Worm (Caenorhabditis elegans): ENCODE data around the gene egl-1.

The egl-1 gene

ce11 chrV:14394743-14395142 is 37.4 kb downstream of the egl-1 start, which contains the start of gene C15H11.13:
Gene C15H11.13 (plus strand): TSS chrV:14395043.
- TF ChIP-seq jun-1 (tag; optimal IDR thresholded peaks at IDR 0.05), result no peak
- no peak for TF ChIP-seq nhr-12 (tag; optimal IDR thresholded peaks at IDR 0.05)
- TF ChIP-seq nhr-23 (tag; optimal IDR thresholded peaks at IDR 0.05), result no peak
- no peak for TF ChIP-seq zag-1 (tag; optimal IDR thresholded peaks at IDR 0.05)
- TF ChIP-seq mdl-1 (tag; optimal IDR thresholded peaks at IDR 0.05), result no peak
- no peak for TF ChIP-seq nhr-11 (tag; optimal IDR thresholded peaks at IDR 0.05)
- no peak for TF ChIP-seq skn-1 (tag; optimal IDR thresholded peaks at IDR 0.05)
- no peak for TF ChIP-seq eor-1 (tag; optimal IDR thresholded peaks at IDR 0.05)
- no peak for TF ChIP-seq nhr-25 (tag; optimal IDR thresholded peaks at IDR 0.05)
- no peak for TF ChIP-seq lsy-12 (tag; optimal IDR thresholded peaks at IDR 0.05)
- no peak for TF ChIP-seq ztf-11 (tag; optimal IDR thresholded peaks at IDR 0.05)
- TF ChIP-seq elt-2 (tag; optimal IDR thresholded peaks at IDR 0.05), result no peak
- TF ChIP-seq nhr-67 (tag; optimal IDR thresholded peaks at IDR 0.05), result no peak
- no peak for TF ChIP-seq elt-3 (tag; optimal IDR thresholded peaks at IDR 0.05)
- no peak for TF ChIP-seq tbx-2 (tag; optimal IDR thresholded peaks at IDR 0.05)
- no peak for TF ChIP-seq ama-1 (optimal IDR thresholded peaks at IDR 0.05)
- no peak for TF ChIP-seq ceh-9 (tag; optimal IDR thresholded peaks at IDR 0.05)
- no peak for TF ChIP-seq nhr-76 (tag; optimal IDR thresholded peaks at IDR 0.05)
- no peak for TF ChIP-seq nhr-43 (tag; optimal IDR thresholded peaks at IDR 0.05; ENCODE audit: poor library complexity, severe bottlenecking)

- no peak for TF ChIP-seq zag-1 (tag; optimal IDR thresholded peaks at IDR 0.05)
- no peak for TF ChIP-seq fkh-10 (GFP tag; optimal IDR thresholded peaks at IDR 0.05)
- TF ChIP-seq ZK546.5 (tag; optimal IDR thresholded peaks at IDR 0.05), result no peak
- TF ChIP-seq elt-1 (tag; optimal IDR thresholded peaks at IDR 0.05), result no peak
- TF ChIP-seq unc-62 (GFP tag; optimal IDR thresholded peaks at IDR 0.05), result no peak
- no peak for TF ChIP-seq ceh-16 (tag; optimal IDR thresholded peaks at IDR 0.05)
- no peak for TF ChIP-seq ztf-4 (tag; optimal IDR thresholded peaks at IDR 0.05)
- TF ChIP-seq lin-39 (tag; optimal IDR thresholded peaks at IDR 0.05), result no peak
- no peak for TF ChIP-seq nhr-67 (tag; optimal IDR thresholded peaks at IDR 0.05)
- TF ChIP-seq tbx-2 (tag; optimal IDR thresholded peaks at IDR 0.05), result no peak
- no peak for TF ChIP-seq fos-1 (tag; optimal IDR thresholded peaks at IDR 0.05)
- TF ChIP-seq elt-2 (tag; optimal IDR thresholded peaks at IDR 0.05), result no peak
These were observed 38.7 kb downstream of the egl-1 start, which contains the start of gene C15H11.1 for ce11 chrV:14393504-14393903. Gene C15H11.1 (plus strand): TSS chrV:14393804.

ce11 chrV:14391830-14392229 is 40.3 kb downstream of the egl-1 start, which contains the start of gene C15H11.10:
Gene C15H11.10 (plus strand): TSS chrV:14392130.
- TF ChIP-seq nhr-23 (tag; optimal IDR thresholded peaks at IDR 0.05) (no peak), egl-27 (tag; optimal IDR thresholded peaks at IDR 0.05) (no peak), ceh-9 (tag; optimal IDR thresholded peaks at IDR 0.05) (no peak), mdl-1 (tag; optimal IDR thresholded peaks at IDR 0.05) (no peak), nfya-1 (tag; optimal IDR thresholded peaks at IDR 0.05; ENCODE audit: insufficient read depth) (no peak), unc-62 (GFP tag; optimal IDR thresholded peaks at IDR 0.05) (no peak), elt-2 (tag; optimal IDR thresholded peaks at IDR 0.05) (no peak)
